Worm (Caenorhabditis elegans) whole organism, L1 larva: Measurements from ENCODE around the gene spp-12.

Source experiments
- C16A3.4 ChIP-seq: fragments of 150-350 bp; optimal IDR thresholded peaks from 2 replicates; lab custom pipeline; 2014; ENCODE audit warnings: missing biosample characterization, missing genetic modification characterization
- Y116A8C.19 ChIP-seq: sonication (generic microtip); optimal IDR thresholded peaks from 2 replicates; lab custom pipeline; 2016; ENCODE audit warnings: missing compliant biosample characterization, missing genetic modification characterization, borderline replicate concordance
- aha-1 ChIP-seq: fragments of 150-350 bp; optimal IDR thresholded peaks from 2 replicates; lab custom pipeline; 2014; ENCODE audit warnings: missing biosample characterization, missing genetic modification characterization
- alr-1 ChIP-seq: fragments of 200-800 bp; sonication (Bioruptor generic); optimal IDR thresholded peaks from 2 replicates; lab custom pipeline; 2018; ENCODE audit warnings: borderline replicate concordance, mild to moderate bottlenecking, missing genetic modification characterization, missing compliant biosample characterization
- ceh-8 ChIP-seq: fragments of 200-800 bp; sonication (Bioruptor generic); optimal IDR thresholded peaks from 2 replicates; lab custom pipeline; 2018; ENCODE audit warnings: mild to moderate bottlenecking, missing genetic modification characterization, moderate library complexity, missing compliant biosample characterization
- ceh-82 ChIP-seq, 3 experiments: fragments of 150-350 bp in 1 of 3; sonication (generic microtip) in 2 of 3; optimal IDR thresholded peaks; 2 replicates each; lab custom pipeline; 2014 to 2017; ENCODE audit warnings: missing biosample characterization in 3 of 3, missing genetic modification characterization in 3 of 3
- ceh-88 ChIP-seq: fragments of 200-800 bp; sonication (Bioruptor generic); IDR thresholded peaks from 2 replicates; pipeline ENCODE4 v1.3.6; 2022; ENCODE audit warnings: missing genetic modification characterization, missing compliant biosample characterization
- egl-27 ChIP-seq, 2 experiments: fragments of 150-350 bp in 1 of 2; sonication (generic microtip); optimal IDR thresholded peaks; 3 replicates each; lab custom pipeline; 2017 to 2018; ENCODE audit warnings: missing biosample characterization in 2 of 2, missing genetic modification characterization in 2 of 2, missing genetic modification reagents in 2 of 2
- elt-2 ChIP-seq: sonication (generic microtip); optimal IDR thresholded peaks from 2 replicates; lab custom pipeline; 2016; ENCODE audit warnings: missing genetic modification characterization, mild to moderate bottlenecking, inconsistent platforms, missing compliant biosample characterization, missing genetic modification reagents
- fkh-10 ChIP-seq: sonication (generic microtip); optimal IDR thresholded peaks from 2 replicates; lab custom pipeline; 2017; ENCODE audit warnings: missing biosample characterization, missing genetic modification reagents, missing genetic modification characterization
- fkh-4 ChIP-seq: sonication (generic microtip); optimal IDR thresholded peaks from 2 replicates; lab custom pipeline; 2016; ENCODE audit warnings: missing compliant biosample characterization, missing genetic modification characterization, borderline replicate concordance
- fos-1 ChIP-seq: fragments of 150-350 bp; optimal IDR thresholded peaks from 2 replicates; lab custom pipeline; 2014; ENCODE audit warnings: missing biosample characterization, missing genetic modification characterization
- hlh-17 ChIP-seq: fragments of 200-800 bp; sonication (Bioruptor generic); optimal IDR thresholded peaks from 2 replicates; lab custom pipeline; 2018; ENCODE audit warnings: missing genetic modification characterization, mild to moderate bottlenecking, missing compliant biosample characterization, moderate library complexity, borderline replicate concordance
- hlh-4 ChIP-seq: sonication (generic microtip); optimal IDR thresholded peaks from 2 replicates; lab custom pipeline; 2016; ENCODE audit warnings: mild to moderate bottlenecking, missing genetic modification characterization, missing compliant biosample characterization
- isw-1 ChIP-seq: fragments of 200-800 bp; sonication (Bioruptor generic); IDR thresholded peaks from 2 replicates; pipeline ENCODE4 v1.3.6; 2022; ENCODE audit warnings: missing genetic modification characterization, missing compliant biosample characterization
- lin-14 ChIP-seq: fragments of 200-800 bp; sonication (Bioruptor generic); optimal IDR thresholded peaks from 2 replicates; lab custom pipeline; 2018; ENCODE audit warnings: mild to moderate bottlenecking, missing genetic modification characterization, moderate library complexity, missing compliant biosample characterization
- lin-35 ChIP-seq, 2 experiments: fragments of 150-350 bp; optimal IDR thresholded peaks; 2 replicates each; lab custom pipeline; 2014; ENCODE audit warnings: missing biosample characterization in 2 of 2, missing genetic modification characterization in 2 of 2, missing genetic modification reagents in 2 of 2
- mab-9 ChIP-seq: fragments of 200-800 bp; sonication (Bioruptor generic); IDR thresholded peaks from 2 replicates; pipeline ENCODE4 v1.3.6; 2022; ENCODE audit warnings: missing genetic modification reagents, missing genetic modification characterization, missing compliant biosample characterization
- mdl-1 ChIP-seq, 2 experiments: fragments of 150-350 bp; optimal IDR thresholded peaks; 2 replicates each; lab custom pipeline; 2014 to 2017; ENCODE audit warnings: missing biosample characterization in 2 of 2, missing genetic modification characterization in 2 of 2, inconsistent platforms in 1 of 2
- mep-1 ChIP-seq: fragments of 150-350 bp; optimal IDR thresholded peaks from 2 replicates; lab custom pipeline; 2014; ENCODE audit warnings: missing biosample characterization, missing genetic modification characterization
- nhr-11 ChIP-seq: fragments of 150-350 bp; optimal IDR thresholded peaks from 2 replicates; lab custom pipeline; 2014; ENCODE audit warnings: missing biosample characterization, missing genetic modification characterization
- nhr-28 ChIP-seq: fragments of 150-350 bp; optimal IDR thresholded peaks from 2 replicates; lab custom pipeline; 2014; ENCODE audit warnings: missing biosample characterization, missing genetic modification characterization
- nhr-71 ChIP-seq: sonication (generic microtip); optimal IDR thresholded peaks from 2 replicates; lab custom pipeline; 2016; ENCODE audit warnings: mild to moderate bottlenecking, missing genetic modification characterization, moderate library complexity, missing compliant biosample characterization
- nhr-90 ChIP-seq: sonication (generic microtip); optimal IDR thresholded peaks from 2 replicates; lab custom pipeline; 2016; ENCODE audit warnings: mild to moderate bottlenecking, missing genetic modification characterization, missing compliant biosample characterization; ENCODE audit not compliant: poor library complexity
- pag-3 ChIP-seq: sonication (generic microtip); optimal IDR thresholded peaks from 2 replicates; lab custom pipeline; 2017; ENCODE audit warnings: missing genetic modification characterization, mild to moderate bottlenecking, missing compliant biosample characterization, antibody characterized with exemption, borderline replicate concordance; ENCODE audit not compliant: insufficient read depth
- pax-3 ChIP-seq: fragments of 200-800 bp; sonication (Bioruptor generic); optimal IDR thresholded peaks from 2 replicates; lab custom pipeline; 2018; ENCODE audit warnings: mild to moderate bottlenecking, missing genetic modification characterization, moderate library complexity, missing compliant biosample characterization
- snpc-4 ChIP-seq: fragments of 150-350 bp; optimal IDR thresholded peaks from 2 replicates; lab custom pipeline; 2014; ENCODE audit warnings: missing biosample characterization, missing genetic modification characterization
- snu-23 ChIP-seq: sonication (generic microtip); optimal IDR thresholded peaks from 2 replicates; lab custom pipeline; 2016; ENCODE audit warnings: missing genetic modification characterization, missing compliant biosample characterization
- sox-4 ChIP-seq: sonication (generic microtip); optimal IDR thresholded peaks from 2 replicates; lab custom pipeline; 2016; ENCODE audit warnings: missing genetic modification characterization, missing compliant biosample characterization
- sup-37 ChIP-seq: fragments of 200-800 bp; sonication (Bioruptor generic); optimal IDR thresholded peaks from 2 replicates; lab custom pipeline; 2018; ENCODE audit warnings: mild to moderate bottlenecking, missing genetic modification characterization, missing compliant biosample characterization
- swsn-7 ChIP-seq: sonication (generic microtip); optimal IDR thresholded peaks from 2 replicates; lab custom pipeline; 2016; ENCODE audit warnings: missing genetic modification characterization, missing compliant biosample characterization
- tbx-2 ChIP-seq: sonication (generic microtip); optimal IDR thresholded peaks from 2 replicates; lab custom pipeline; 2016; ENCODE audit warnings: missing genetic modification characterization, missing compliant biosample characterization
- unc-130 ChIP-seq: fragments of 150-350 bp; optimal IDR thresholded peaks from 2 replicates; lab custom pipeline; 2017; ENCODE audit warnings: missing biosample characterization, missing genetic modification characterization, inconsistent platforms
- unc-30 ChIP-seq: sonication (generic microtip); optimal IDR thresholded peaks from 2 replicates; lab custom pipeline; 2017; ENCODE audit warnings: missing biosample characterization, missing genetic modification characterization
- unc-86 ChIP-seq: sonication (generic microtip); optimal IDR thresholded peaks from 2 replicates; lab custom pipeline; 2016; ENCODE audit warnings: missing genetic modification characterization, missing compliant biosample characterization
- unc-98 ChIP-seq: fragments of 200-800 bp; sonication (Bioruptor generic); IDR thresholded peaks from 2 replicates; pipeline ENCODE4 v1.3.6; 2022; ENCODE audit warnings: missing genetic modification characterization, missing compliant biosample characterization
- vab-15 ChIP-seq: sonication (generic microtip); optimal IDR thresholded peaks from 2 replicates; lab custom pipeline; 2017; ENCODE audit warnings: missing genotype, mild to moderate bottlenecking, missing genetic modification characterization, missing compliant biosample characterization
- zag-1 ChIP-seq: fragments of 150-350 bp; optimal IDR thresholded peaks from 2 replicates; lab custom pipeline; 2014; ENCODE audit warnings: missing biosample characterization, missing genetic modification characterization
- ztf-11 ChIP-seq, 2 experiments: sonication (generic microtip); optimal IDR thresholded peaks; 2 replicates each; lab custom pipeline; 2016 to 2017; ENCODE audit warnings: missing genetic modification characterization in 2 of 2, missing biosample characterization in 1 of 2, missing compliant biosample characterization in 1 of 2

The spp-12 gene

ce11 chrV:13915390-13915789, 25.8 kb downstream of the spp-12 start, which contains the start of gene gcy-32:
Gene gcy-32 (minus strand): TSS chrV:13915490.
- TF ChIP-seq ceh-82 (tag; optimal IDR thresholded peaks at IDR 0.05; lab: Kevin White, UChicago) (no peak), nhr-11 (tag; lab: Kevin White, UChicago) (no peak), hlh-4 (tag; lab: Kevin White, UChicago) (no peak), nhr-71 (tag; lab: Kevin White, UChicago) (no peak), fkh-4 (no peak), lin-35 (GFP tag; optimal IDR thresholded peaks at IDR 0.05; lab: Kevin White, UChicago) (no peak), snu-23 (GFP tag; lab: Kevin White, UChicago) (no peak), sup-37 (no peak), unc-86 (tag; lab: Kevin White, UChicago) (no peak), sox-4 (no peak), swsn-7 (tag; lab: Kevin White, UChicago) (no peak), snpc-4 (no peak), mdl-1 (tag; optimal IDR thresholded peaks at IDR 0.05; lab: Kevin White, UChicago) (no peak), tbx-2 (tag; lab: Kevin White, UChicago) (no peak), fos-1 (tag; lab: Kevin White, UChicago) (no peak), unc-98 (GFP tag; lab: Robert Waterston, UW) (no peak)

- no peak for TF ChIP-seq egl-27 (tag; optimal IDR thresholded peaks at IDR 0.05; lab: Kevin White, UChicago)
- no peak for TF ChIP-seq unc-130 (tag; lab: Kevin White, UChicago)
- no peak for TF ChIP-seq Y116A8C.19
- no peak for TF ChIP-seq lin-35 (GFP tag; optimal IDR thresholded peaks at IDR 0.05; lab: Kevin White, UChicago)
- TF ChIP-seq zag-1: no peak
- TF ChIP-seq ceh-88 (GFP tag; lab: Robert Waterston, UW): no peak
- TF ChIP-seq ztf-11 (tag; optimal IDR thresholded peaks at IDR 0.05; lab: Kevin White, UChicago): no peak
- no peak for TF ChIP-seq pax-3 (tag; lab: Kevin White, UChicago)
- no peak for TF ChIP-seq C16A3.4 (tag; lab: Kevin White, UChicago)
- TF ChIP-seq ceh-82 (tag; optimal IDR thresholded peaks at IDR 0.05; lab: Kevin White, UChicago): no peak
- no peak for TF ChIP-seq ceh-8
- no peak for TF ChIP-seq fkh-10 (GFP tag; lab: Kevin White, UChicago)
- TF ChIP-seq isw-1: no peak
- TF ChIP-seq unc-30: no peak
- TF ChIP-seq alr-1 (tag; lab: Kevin White, UChicago): no peak
These were observed 26.6 kb downstream of the spp-12 start, which contains the start of gene str-252 for ce11 chrV:13916196-13916595. Gene str-252 (plus strand): TSS chrV:13916496.

ce11 chrV:13918341-13918740, 28.7 kb downstream of the spp-12 start, which contains the start of gene str-250:
Gene str-250 (plus strand): TSS chrV:13918641.
- TF ChIP-seq nhr-90 (tag; lab: Kevin White, UChicago) (no peak), mep-1 (no peak), pag-3 (no peak), vab-15 (tag; lab: Kevin White, UChicago) (no peak), hlh-17 (GFP tag; lab: Kevin White, UChicago) (no peak), ztf-11 (tag; optimal IDR thresholded peaks at IDR 0.05; lab: Kevin White, UChicago) (no peak), aha-1 (no peak), mab-9 (GFP tag; lab: Robert Waterston, UW) (no peak), elt-2 (no peak), lin-14 (GFP tag; lab: Kevin White, UChicago) (no peak), nhr-28 (tag; lab: Kevin White, UChicago) (no peak)
- TF ChIP-seq, all 84 proteins: peak for 0
